Fruit fly (Drosophila melanogaster): ENCODE measurements around the gene CG33080.

Gene CG33080

DNA sequence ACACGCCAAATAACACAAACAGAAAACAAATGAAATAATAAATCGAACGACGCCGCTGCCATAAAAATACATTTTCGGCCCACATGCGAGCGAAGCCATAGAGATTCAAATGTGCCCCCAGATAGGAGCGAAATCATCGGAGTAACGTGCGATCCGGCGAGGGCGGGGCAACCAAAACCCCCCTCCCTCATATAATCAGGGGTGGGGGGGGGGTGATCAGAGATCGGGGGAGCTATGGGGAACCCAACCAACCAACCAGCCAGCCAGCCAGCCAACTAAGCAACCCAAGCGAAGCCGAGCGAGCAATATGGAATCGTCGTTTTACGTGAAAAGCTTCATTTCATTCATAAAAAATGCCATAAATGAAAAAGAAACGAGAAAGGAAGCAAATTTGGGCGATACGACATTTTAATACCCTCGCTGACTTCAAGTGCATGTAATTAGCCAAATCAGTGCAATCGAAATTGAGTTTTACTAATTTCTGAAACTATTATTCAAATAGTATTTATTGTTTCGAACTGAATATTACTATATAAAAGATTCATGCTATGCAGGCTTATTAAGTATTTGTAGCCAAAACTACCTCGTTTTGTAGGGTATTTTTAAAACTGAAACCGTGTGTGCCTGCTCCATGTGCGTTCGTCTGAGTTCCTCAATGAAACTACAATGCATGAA, 17.6 kb downstream of the CG33080 start:
- TF ChIP-seq noc (tag; optimal IDR thresholded peaks at IDR 0.05), result peak; percentile 47

DNA sequence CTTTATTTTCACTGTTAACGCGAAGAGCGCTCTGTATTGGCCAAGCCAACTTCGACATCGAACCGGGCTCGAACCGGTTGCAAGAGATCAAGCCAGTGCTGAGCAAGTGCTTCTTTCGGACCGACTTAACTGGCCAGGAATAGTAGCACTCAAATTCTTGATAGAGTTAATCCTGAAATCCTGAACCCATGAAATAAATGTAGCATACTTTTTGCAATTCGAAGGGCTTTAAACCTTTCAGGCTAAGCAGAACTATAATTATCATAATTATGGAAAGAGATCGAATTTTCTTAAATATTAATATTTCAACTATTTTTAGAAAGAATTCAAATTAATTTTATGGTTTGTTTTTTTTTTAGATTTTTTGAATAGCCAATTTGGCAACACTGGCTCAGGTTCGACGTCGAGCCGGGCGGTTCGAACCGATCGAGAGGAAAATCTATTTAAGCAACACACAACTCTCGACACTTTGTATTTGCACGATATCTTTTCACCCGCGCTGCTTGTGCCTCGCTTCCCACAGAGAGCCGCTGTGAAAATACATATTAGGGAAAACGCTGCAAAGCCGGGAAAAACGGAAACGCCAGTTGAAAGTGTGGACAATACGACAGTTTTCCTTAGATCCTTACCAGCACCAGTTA, 19.4 kb downstream of the CG33080 start, which contains the start of gene AdamTS-B:
Gene AdamTS-B (plus strand): TSS at position 471 of the 641 bp plus-strand sequence.
- TF ChIP-seq noc (tag; optimal IDR thresholded peaks at IDR 0.05), result peak; percentile 57

DNA sequence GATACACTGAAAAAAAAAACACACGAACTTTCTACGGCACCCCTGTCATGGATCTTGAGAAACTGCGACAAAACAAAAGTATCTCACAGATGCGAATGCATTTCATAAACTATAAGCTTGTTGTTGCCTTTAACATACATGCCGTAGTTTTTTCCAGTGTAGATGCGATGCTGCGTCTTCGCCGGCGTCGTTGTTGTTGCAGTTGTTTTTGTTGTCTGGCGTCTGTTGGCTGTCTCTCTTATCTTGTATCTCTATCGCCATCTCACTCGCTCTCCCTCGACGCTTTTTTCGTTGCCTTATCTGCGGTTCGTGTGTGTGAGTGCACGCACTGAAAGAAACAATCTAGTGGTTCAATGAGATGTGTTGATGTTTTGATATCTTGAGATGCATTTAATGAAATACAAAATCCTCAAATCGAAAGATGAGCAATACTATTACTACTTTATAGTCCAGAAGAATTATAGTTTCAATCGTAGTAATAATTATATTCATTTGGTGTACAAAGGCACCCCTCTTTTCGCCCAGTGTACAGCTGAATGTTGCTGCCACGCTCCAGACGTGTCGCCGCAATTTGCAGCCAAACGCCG, 21.0 kb downstream of the CG33080 start:
- TF ChIP-seq noc (tag; optimal IDR thresholded peaks at IDR 0.05), result peak; percentile 88

DNA sequence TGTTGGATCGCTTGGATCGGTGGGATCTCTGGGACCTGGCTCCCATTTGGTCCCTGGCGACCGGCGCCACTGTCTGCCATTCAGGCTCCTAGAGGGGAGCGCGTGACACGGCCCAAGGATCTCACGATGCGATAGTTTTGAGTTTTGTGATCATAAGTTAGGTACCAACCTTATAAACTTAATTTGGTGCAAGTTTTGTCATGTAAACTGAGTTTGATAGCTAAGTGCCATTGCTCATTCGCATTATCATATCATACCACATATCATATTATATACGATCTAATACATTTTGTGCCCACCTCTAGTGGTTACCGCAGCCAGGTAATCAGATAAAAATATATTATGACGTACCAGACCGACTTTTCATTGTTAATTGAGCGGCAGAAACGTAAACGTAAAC, 21.6 kb downstream of the CG33080 start:
- no peak for TF ChIP-seq noc (tag; optimal IDR thresholded peaks at IDR 0.05)

DNA sequence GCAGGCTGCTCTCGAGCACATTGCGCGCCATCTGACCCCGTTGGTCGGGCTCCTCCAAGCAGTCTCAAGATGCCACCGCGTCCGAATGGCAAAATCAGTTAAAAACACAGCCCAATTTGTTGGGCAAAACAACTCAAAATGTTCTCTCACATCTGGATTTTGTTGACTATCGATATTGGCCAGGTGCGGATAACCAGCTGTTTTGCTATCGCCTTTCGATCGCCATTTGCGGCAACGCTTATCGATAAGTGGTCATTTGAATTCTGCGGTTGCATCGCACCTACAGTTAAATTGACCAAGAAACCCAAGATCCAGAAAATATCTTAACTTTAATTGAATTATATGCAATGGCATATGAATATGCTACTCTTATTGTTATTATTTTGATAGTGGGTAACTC, 22.5 kb downstream of the CG33080 start, which contains the start of gene CG3149:
Gene CG3149 (minus strand): TSS at position 171 of the 400 bp plus-strand sequence.
- TF ChIP-seq noc (tag; optimal IDR thresholded peaks at IDR 0.05), result no peak

DNA sequence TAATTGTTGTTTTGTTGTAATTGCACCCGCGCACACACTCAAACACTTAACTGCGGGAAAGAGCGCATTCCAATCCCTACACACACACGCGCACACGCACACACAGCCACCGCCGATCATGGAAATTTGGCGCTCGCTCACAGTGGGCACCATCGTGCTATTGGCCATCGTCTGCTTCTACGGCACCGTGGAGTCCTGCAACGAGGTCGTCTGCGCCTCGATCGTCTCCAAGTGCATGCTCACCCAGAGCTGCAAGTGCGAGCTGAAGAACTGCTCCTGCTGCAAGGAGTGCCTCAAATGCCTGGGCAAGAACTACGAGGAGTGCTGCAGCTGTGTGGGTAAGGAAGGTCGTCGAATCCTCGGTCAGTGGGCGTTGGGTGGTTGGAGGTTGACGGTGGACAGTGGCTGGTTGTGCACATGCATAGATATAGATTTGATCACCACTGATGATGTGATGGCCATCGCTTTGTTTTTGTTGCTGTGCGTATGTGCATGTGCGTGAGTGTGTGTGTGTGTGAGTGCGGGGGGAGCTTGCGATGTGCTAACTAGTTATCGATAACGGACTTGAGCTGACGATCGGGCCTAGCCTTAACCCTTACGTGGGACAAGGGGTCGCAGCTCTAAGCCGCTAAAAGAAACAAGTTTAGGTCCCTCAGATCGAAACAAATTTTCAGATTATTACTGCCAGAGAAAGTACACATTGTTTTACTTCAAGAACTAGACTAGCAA, 26.8 kb downstream of the CG33080 start:
- TF ChIP-seq noc (tag; optimal IDR thresholded peaks at IDR 0.05), result no peak

DNA sequence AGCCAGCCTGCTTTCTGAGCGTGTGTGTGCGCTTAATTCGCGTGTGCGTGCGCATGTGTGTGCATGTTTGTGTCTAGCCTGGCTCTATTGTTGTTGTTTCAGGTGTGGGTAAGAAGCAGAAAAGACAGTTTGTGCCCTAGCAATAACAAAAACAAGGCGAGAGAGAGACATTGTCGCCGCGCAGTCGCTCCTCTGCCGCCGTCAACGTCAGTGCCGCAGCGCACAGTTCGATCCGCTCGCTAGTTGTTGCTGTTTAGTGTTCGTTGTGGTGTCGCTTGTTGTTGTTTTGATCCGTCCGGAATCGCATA, 27.4 kb downstream of the CG33080 start:
- no peak for TF ChIP-seq noc (tag; optimal IDR thresholded peaks at IDR 0.05)

DNA sequence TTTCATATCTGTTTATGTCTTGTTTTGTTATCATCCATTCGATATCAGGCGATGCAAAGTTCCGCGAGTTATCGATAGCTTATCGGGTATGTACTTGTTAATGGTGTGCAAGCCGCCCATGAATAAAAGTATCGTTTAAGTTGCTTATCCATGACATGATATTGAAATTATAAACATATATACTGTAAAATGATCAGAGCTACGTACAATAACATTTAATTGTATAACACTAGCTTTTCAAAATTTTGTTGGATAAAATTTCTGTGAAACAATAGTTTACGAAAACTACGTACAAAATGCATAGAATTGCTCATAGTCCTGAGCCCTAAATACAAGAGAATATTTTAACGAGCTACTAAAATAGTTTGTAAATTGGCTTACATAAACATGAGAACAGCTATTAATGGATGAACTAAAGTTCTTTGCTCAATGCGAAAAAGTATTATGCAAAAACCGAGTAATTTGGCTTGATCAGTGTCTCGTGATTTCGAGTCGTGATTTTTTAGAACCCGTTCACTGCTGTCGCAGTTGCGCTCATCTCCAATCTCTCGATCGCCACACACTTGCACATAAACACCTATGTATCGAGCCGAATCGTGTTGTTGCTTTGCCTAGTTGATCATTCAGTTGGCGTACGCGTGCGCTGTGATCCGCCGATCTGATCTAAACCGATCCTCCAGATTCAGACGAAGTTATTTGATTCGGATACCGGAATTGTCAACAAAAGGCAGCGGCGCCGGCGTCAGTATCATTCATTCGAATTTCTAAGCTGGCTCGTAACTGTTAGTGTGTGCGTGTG, 28.0 kb downstream of the CG33080 start, which contains the start of the genes PGAP1 and cv:
Gene PGAP1 (minus strand): TSS at position 57 of the 799 bp plus-strand sequence.
Gene cv (plus strand): TSS at position 586 of the 799 bp plus-strand sequence.
- TF ChIP-seq noc (tag; optimal IDR thresholded peaks at IDR 0.05), result no peak

DNA sequence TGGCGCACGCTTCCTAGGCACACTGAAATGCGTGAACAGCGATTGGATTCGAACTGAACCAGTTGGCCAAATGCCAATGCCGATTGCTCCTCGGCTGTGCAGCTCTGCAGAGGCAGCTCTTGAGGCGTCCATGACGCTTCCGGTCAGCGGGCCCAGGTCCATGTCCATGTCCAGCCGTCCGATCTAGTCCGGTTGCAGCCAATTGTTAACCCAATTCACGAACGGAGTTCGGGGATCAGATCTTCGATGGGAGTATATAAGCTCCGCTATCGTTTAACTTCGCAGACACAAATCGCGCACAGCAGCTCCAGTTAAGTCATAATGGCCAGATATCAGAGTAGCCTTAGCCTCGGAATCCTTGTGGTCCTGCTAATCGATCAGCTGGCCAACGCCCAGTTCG, 34.6 kb downstream of the CG33080 start, which contains the start of gene CG42449:
Gene CG42449 (plus strand): TSS at position 301 of the 400 bp plus-strand sequence.
- TF ChIP-seq noc (tag; optimal IDR thresholded peaks at IDR 0.05), result no peak

DNA sequence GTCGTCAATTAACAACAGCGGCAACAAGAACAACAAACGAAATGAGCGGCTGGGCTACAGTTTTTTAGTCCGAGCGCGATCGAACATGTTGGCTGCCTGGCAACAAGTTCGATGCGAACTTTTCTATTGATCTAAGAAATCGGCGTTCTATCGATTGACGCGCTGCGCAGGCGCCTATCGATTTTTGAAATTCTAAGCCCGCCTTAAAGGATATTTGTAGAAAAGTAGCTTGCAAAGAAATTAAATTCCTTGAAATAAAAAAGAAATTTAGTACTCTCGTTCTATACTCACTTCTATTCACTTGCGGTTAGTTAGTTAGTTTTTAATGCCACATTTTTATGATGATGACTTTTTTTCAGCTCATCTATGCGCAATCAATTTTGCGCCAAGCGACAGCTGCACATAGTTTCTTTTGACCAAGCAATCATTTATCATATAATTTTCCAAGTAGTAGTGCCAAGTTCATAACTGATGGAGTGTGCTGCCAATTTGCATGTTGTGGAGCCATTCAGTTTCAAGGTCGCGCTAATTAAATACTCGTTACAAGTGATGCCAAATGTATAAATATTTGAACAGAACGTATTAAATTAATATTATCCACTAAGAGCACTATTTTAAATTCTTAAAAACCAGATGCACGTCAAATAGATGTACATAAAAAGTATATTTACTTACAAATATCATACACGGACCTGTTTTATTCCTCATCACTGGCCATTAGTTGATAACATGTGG, 37.5 kb downstream of the CG33080 start, which contains the start of the genes Tre1 and Gr5a:
Gene Tre1 (minus strand): TSS at position 45 of the 735 bp plus-strand sequence.
Gene Gr5a (plus strand): TSS at position 685 of the 735 bp plus-strand sequence.
- TF ChIP-seq noc (tag; optimal IDR thresholded peaks at IDR 0.05), result no peak

DNA sequence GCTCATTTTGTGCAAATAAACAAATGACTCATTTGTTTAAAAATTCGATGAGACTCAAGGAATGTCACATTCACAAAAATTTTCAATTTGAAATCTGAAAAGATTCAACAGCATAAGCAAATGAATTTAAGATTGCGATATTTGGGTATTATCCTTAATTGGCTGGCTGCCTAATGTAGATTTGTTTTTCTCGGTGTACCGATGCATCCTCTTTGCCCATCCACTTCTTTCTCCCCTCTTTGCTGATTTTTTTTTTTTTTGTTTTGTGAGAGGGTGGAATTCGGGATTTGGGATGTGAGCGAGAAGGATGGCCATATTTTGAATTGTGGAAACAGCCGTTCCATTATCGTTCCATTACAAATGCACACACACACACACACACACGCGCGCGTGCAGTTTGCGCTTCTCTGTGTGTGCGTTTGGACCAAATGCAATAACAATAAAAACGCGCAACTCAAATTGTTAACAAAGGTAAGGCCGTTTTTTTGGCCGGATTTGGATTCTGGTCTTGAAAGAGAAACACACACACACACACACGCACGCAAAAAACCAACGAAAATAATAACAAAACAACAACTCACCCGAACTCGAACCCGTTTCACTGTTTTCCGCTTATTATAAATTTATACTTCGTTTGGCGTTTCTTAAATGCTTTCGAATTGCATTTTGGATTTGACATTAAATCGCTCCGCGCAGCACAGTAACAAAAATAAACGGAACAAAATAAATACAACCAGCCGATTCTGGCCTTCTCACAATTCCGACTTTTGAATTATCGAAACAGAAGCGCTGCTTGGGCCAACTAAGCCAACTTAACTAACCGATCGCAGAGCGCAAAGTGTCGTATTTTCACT, 38.3 kb downstream of the CG33080 start:
- no peak for TF ChIP-seq noc (tag; optimal IDR thresholded peaks at IDR 0.05)

DNA sequence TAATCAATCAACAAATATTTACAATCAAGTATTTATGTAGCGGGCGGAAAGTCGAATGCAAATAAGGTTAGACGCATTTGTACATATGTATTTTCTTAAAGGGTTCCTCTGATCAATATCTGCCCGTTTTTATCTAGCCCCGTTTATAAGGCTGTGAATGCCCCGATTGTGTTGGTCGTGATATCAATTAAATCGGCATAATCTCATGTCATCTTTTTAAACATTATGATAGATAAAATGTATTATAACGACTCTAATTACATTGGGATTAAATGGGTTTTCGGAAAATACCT, 39.5 kb downstream of the CG33080 start:
- TF ChIP-seq noc (tag; optimal IDR thresholded peaks at IDR 0.05), result no peak

DNA sequence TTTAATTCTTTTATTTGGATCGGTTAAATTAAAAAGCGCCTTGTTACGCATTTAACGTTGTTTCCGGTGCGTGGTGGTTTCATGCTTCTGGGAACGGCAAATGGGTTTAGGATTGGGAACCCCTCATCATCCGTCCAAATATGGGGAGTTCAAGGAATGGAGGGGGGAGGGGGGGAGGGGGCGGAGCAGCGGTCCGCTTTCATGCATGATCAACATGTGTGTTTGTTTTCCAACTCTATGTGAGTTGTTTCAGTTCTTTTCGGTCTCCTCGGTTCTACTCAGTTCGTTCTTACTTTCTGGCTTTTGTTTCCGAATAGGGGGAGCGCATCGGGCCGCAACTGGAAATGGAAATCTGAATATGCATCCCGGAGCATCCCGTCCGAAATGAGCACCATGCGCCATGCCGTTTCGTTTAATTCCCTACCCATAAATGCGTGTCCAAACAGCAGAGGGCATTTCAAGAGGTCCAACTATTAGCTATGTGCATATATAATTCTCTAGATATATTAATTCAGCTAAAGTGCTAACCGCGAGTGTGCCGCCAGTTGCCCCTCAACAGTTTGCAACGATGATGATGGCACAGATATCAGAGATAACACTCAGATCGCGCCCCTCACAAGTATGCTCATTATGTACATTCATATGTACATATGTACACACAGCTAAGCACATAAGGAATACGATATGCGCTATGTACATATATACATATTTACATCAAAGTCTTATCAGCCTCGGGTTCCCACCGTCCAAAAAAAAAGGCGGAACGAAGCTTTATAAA, 40.0 kb downstream of the CG33080 start:
- TF ChIP-seq noc (tag; optimal IDR thresholded peaks at IDR 0.05), result no peak

Data from whole organism, larva.